Worm (Caenorhabditis elegans) whole organism, mixed stage, embryonic: ENCODE data around the gene gos-28.

Source experiments
- M03D4.4 ChIP-seq: sonication (generic microtip); optimal IDR thresholded peaks from 2 replicates; lab custom pipeline; 2017; ENCODE audit warnings: mild to moderate bottlenecking, missing genetic modification characterization, missing compliant biosample characterization
- ces-1 ChIP-seq: fragments of 150-350 bp; optimal IDR thresholded peaks from 2 replicates; lab custom pipeline; 2014; ENCODE audit warnings: missing biosample characterization, missing genetic modification reagents, missing genetic modification characterization
- elt-1 ChIP-seq: sonication (generic microtip); optimal IDR thresholded peaks from 2 replicates; lab custom pipeline; 2017; ENCODE audit warnings: missing genetic modification characterization, mild to moderate bottlenecking, missing compliant biosample characterization, antibody characterized with exemption, moderate library complexity, borderline replicate concordance; ENCODE audit not compliant: insufficient read depth
- elt-3 ChIP-seq: fragments of 150-350 bp; optimal IDR thresholded peaks from 2 replicates; lab custom pipeline; 2014; ENCODE audit warnings: missing biosample characterization, missing genetic modification characterization
- flh-1 ChIP-seq: fragments of 200-800 bp; sonication (Bioruptor generic); optimal IDR thresholded peaks from 2 replicates; lab custom pipeline; 2018; ENCODE audit warnings: mild to moderate bottlenecking, missing genetic modification characterization, moderate library complexity, missing compliant biosample characterization
- lsy-2 ChIP-seq: fragments of 150-350 bp; optimal IDR thresholded peaks from 2 replicates; lab custom pipeline; 2014; ENCODE audit warnings: missing biosample characterization, missing genetic modification characterization
- nhr-12 ChIP-seq: fragments of 150-350 bp; optimal IDR thresholded peaks from 2 replicates; lab custom pipeline; 2014; ENCODE audit warnings: missing biosample characterization, missing genetic modification characterization
- nhr-28 ChIP-seq: fragments of 150-350 bp; optimal IDR thresholded peaks from 2 replicates; lab custom pipeline; 2014; ENCODE audit warnings: missing biosample characterization, missing genetic modification characterization
- sem-2 ChIP-seq: fragments of 200-800 bp; sonication (Bioruptor generic); optimal IDR thresholded peaks from 2 replicates; lab custom pipeline; 2018; ENCODE audit warnings: mild to moderate bottlenecking, missing genetic modification characterization, missing compliant biosample characterization
- sptf-1 ChIP-seq: sonication (generic microtip); optimal IDR thresholded peaks from 2 replicates; lab custom pipeline; 2017; ENCODE audit warnings: mild to moderate bottlenecking, missing genetic modification characterization, moderate library complexity, missing compliant biosample characterization
- unc-120 ChIP-seq: sonication (generic microtip); optimal IDR thresholded peaks from 2 replicates; lab custom pipeline; 2017; ENCODE audit warnings: missing genetic modification characterization, missing compliant biosample characterization; ENCODE audit not compliant: poor library complexity, severe bottlenecking
- unc-39 ChIP-seq: fragments of 150-350 bp; optimal IDR thresholded peaks from 2 replicates; lab custom pipeline; 2014; ENCODE audit warnings: missing biosample characterization, missing genetic modification characterization
- unc-62 ChIP-seq: fragments of 150-350 bp; optimal IDR thresholded peaks from 2 replicates; lab custom pipeline; 2014; ENCODE audit warnings: missing biosample characterization, missing genetic modification reagents, missing genetic modification characterization
- ztf-11 ChIP-seq: fragments of 150-350 bp; optimal IDR thresholded peaks from 2 replicates; lab custom pipeline; 2014; ENCODE audit warnings: missing biosample characterization, missing genetic modification characterization

DNA sequence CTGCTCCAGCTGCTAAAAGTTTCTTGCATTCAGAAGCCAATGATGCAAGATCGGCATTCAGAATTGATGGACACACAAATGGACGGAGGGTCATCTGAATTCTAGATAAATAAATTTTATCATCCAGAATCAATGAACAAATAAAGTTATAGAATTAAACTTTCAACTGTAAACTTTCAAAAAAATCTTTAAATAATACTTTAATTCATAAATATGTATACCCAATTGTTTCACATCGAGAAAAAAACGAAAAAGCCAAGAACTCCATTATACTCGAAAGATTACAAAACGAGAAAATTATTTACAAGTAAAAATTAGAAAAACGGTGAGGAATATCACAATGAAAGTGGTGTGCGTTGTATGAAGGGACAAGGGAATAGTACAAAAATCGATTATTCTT, 1.9 kb downstream of the gos-28 start, which contains the start of gene F08F8.7:
- TF ChIP-seq nhr-28 (no peak), elt-3 (tag; lab: Kevin White, UChicago) (no peak), unc-120 (no peak), ces-1 (GFP tag; lab: Kevin White, UChicago) (no peak), flh-1 (GFP tag; lab: Kevin White, UChicago) (no peak), elt-1 (tag; lab: Kevin White, UChicago) (no peak), M03D4.4 (tag; lab: Kevin White, UChicago) (no peak), unc-39 (tag; lab: Kevin White, UChicago) (no peak), ztf-11 (tag; lab: Kevin White, UChicago) (no peak), unc-62 (GFP tag; lab: Kevin White, UChicago) (no peak), sem-2 (GFP tag; lab: Kevin White, UChicago) (no peak), lsy-2 (tag; lab: Kevin White, UChicago) (no peak), nhr-12 (tag; lab: Kevin White, UChicago) (no peak), sptf-1 (tag; lab: Kevin White, UChicago) (no peak)
